Worm (Caenorhabditis elegans) whole organism, L4 larva: ENCODE measurements around the gene R06B9.5.

Experiments used
- F10B5.3 ChIP-seq: sonication (generic microtip); optimal IDR thresholded peaks from 2 replicates; lab custom pipeline; 2016; ENCODE audit warnings: mild to moderate bottlenecking, missing genetic modification characterization, missing compliant biosample characterization
- F26F4.8 ChIP-seq: fragments of 200-800 bp; sonication (Bioruptor generic); conservative IDR thresholded peaks from 2 replicates; pipeline ENCODE4 v1.3.6; 2022; ENCODE audit warnings: missing genetic modification characterization, missing compliant biosample characterization
- T20F7.1 ChIP-seq: fragments of 200-800 bp; sonication (Bioruptor generic); optimal IDR thresholded peaks from 2 replicates; lab custom pipeline; 2018; ENCODE audit warnings: mild to moderate bottlenecking, missing genetic modification characterization, missing compliant biosample characterization
- T26A8.4 ChIP-seq: fragments of 200-800 bp; sonication (Bioruptor generic); IDR thresholded peaks from 2 replicates; pipeline ENCODE4 v1.3.6; 2022; ENCODE audit warnings: missing genetic modification characterization, missing compliant biosample characterization
- Y105C5A.15 ChIP-seq: fragments of 200-800 bp; sonication (Bioruptor generic); IDR thresholded peaks from 2 replicates; pipeline ENCODE4 v1.3.6; 2022; ENCODE audit warnings: missing genetic modification characterization, missing compliant biosample characterization
- Y75B8A.6 ChIP-seq: fragments of 200-800 bp; sonication (Bioruptor generic); IDR thresholded peaks from 2 replicates; pipeline ENCODE4 v1.3.6; 2022; ENCODE audit warnings: missing genetic modification reagents, missing genetic modification characterization, missing compliant biosample characterization
- aly-2 ChIP-seq: sonication (generic microtip); optimal IDR thresholded peaks from 2 replicates; lab custom pipeline; 2018; ENCODE audit warnings: missing biosample characterization, missing genetic modification characterization
- ama-1 ChIP-seq: fragments of 150-350 bp; optimal IDR thresholded peaks from 2 replicates; lab custom pipeline; 2014; ENCODE audit warnings: inconsistent platforms, mixed read lengths
- arid-1 ChIP-seq: fragments of 200-800 bp; sonication (Bioruptor generic); conservative IDR thresholded peaks from 2 replicates; pipeline ENCODE4 v1.3.6; 2022; ENCODE audit warnings: missing genetic modification reagents, missing genetic modification characterization, missing compliant biosample characterization
- ceh-32 ChIP-seq: sonication (generic microtip); optimal IDR thresholded peaks from 2 replicates; lab custom pipeline; 2016; ENCODE audit warnings: mild to moderate bottlenecking, missing genetic modification characterization, missing compliant biosample characterization; ENCODE audit not compliant: poor library complexity
- ceh-82 ChIP-seq: sonication (generic microtip); optimal IDR thresholded peaks from 2 replicates; lab custom pipeline; 2017; ENCODE audit warnings: missing biosample characterization, missing genetic modification characterization
- cey-2 ChIP-seq: sonication (generic microtip); optimal IDR thresholded peaks from 3 replicates; lab custom pipeline; 2017; ENCODE audit warnings: missing genetic modification characterization, mild to moderate bottlenecking, missing compliant biosample characterization, antibody characterized with exemption, borderline replicate concordance; ENCODE audit not compliant: insufficient read depth
- daf-16 ChIP-seq, 3 experiments: sonication (generic microtip); optimal IDR thresholded peaks; 2 replicates each; lab custom pipeline; 2016 to 2017; ENCODE audit warnings: missing genetic modification characterization in 3 of 3, missing genetic modification reagents in 3 of 3, mild to moderate bottlenecking in 2 of 3, missing compliant biosample characterization in 2 of 3, missing biosample characterization in 1 of 3, moderate library complexity in 1 of 3
- daf-19 ChIP-seq: fragments of 200-800 bp; sonication (Bioruptor generic); conservative IDR thresholded peaks from 2 replicates; pipeline ENCODE4 v1.3.6; 2022; ENCODE audit warnings: missing genetic modification characterization, missing compliant biosample characterization
- dmd-6 ChIP-seq: fragments of 200-800 bp; sonication (Bioruptor generic); IDR thresholded peaks from 2 replicates; pipeline ENCODE4 v1.3.6; 2022; ENCODE audit warnings: missing genetic modification reagents, missing genetic modification characterization, missing compliant biosample characterization
- dmd-9 ChIP-seq: fragments of 200-800 bp; sonication (Bioruptor generic); IDR thresholded peaks from 2 replicates; pipeline ENCODE4 v1.3.6; 2022; ENCODE audit warnings: missing genetic modification reagents, missing genetic modification characterization, missing compliant biosample characterization
- dpl-1 ChIP-seq: fragments of 150-350 bp; optimal IDR thresholded peaks from 2 replicates; lab custom pipeline; 2014; ENCODE audit warnings: missing biosample characterization, missing genetic modification reagents, missing genetic modification characterization
- duxl-1 ChIP-seq: sonication (generic microtip); optimal IDR thresholded peaks from 2 replicates; lab custom pipeline; 2016; ENCODE audit warnings: mild to moderate bottlenecking, missing genetic modification characterization, moderate library complexity, missing compliant biosample characterization; ENCODE audit not compliant: poor library complexity
- dve-1 ChIP-seq: sonication (generic microtip); optimal IDR thresholded peaks from 2 replicates; lab custom pipeline; 2017; ENCODE audit warnings: antibody characterized with exemption, mild to moderate bottlenecking, missing genetic modification characterization, missing compliant biosample characterization; ENCODE audit not compliant: insufficient read depth
- egl-27 ChIP-seq: sonication (generic microtip); optimal IDR thresholded peaks from 3 replicates; lab custom pipeline; 2017; ENCODE audit warnings: missing biosample characterization, missing genetic modification reagents, missing genetic modification characterization
- egl-43 ChIP-seq: fragments of 200-800 bp; sonication (Bioruptor generic); IDR thresholded peaks from 2 replicates; pipeline ENCODE4 v1.3.6; 2022; ENCODE audit warnings: missing genetic modification reagents, missing genetic modification characterization, missing compliant biosample characterization
- gei-8 ChIP-seq: fragments of 200-800 bp; sonication (Bioruptor generic); optimal IDR thresholded peaks from 2 replicates; lab custom pipeline; 2018; ENCODE audit warnings: mild to moderate bottlenecking, missing genetic modification characterization, missing compliant biosample characterization
- hif-1 ChIP-seq, 2 experiments: sonication (generic microtip); optimal IDR thresholded peaks; 2 replicates each; lab custom pipeline; 2016 to 2017; ENCODE audit warnings: missing compliant biosample characterization in 2 of 2, missing genetic modification characterization in 2 of 2, missing genetic modification reagents in 2 of 2, missing genotype in 2 of 2, mild to moderate bottlenecking in 1 of 2
- hlh-11 ChIP-seq: fragments of 200-800 bp; sonication (Bioruptor generic); optimal IDR thresholded peaks from 2 replicates; lab custom pipeline; 2018; ENCODE audit warnings: mild to moderate bottlenecking, missing genetic modification characterization, missing compliant biosample characterization
- hmg-1.1 ChIP-seq: fragments of 200-800 bp; sonication (Bioruptor generic); IDR thresholded peaks from 2 replicates; pipeline ENCODE4 v1.3.6; 2022; ENCODE audit warnings: missing genetic modification reagents, missing genetic modification characterization, missing compliant biosample characterization
- lin-13 ChIP-seq: fragments of 150-350 bp; optimal IDR thresholded peaks from 2 replicates; lab custom pipeline; 2014; ENCODE audit warnings: missing biosample characterization, missing genetic modification reagents, missing genetic modification characterization
- lsy-2 ChIP-seq, 2 experiments: fragments of 150-350 bp in 1 of 2; sonication (generic microtip) in 1 of 2; optimal IDR thresholded peaks; 2 replicates each; lab custom pipeline; 2014 to 2017; ENCODE audit warnings: missing biosample characterization in 2 of 2, missing genetic modification characterization in 2 of 2
- mep-1 ChIP-seq: fragments of 150-350 bp; sonication (generic microtip); optimal IDR thresholded peaks from 3 replicates; lab custom pipeline; 2014; ENCODE audit warnings: missing biosample characterization, missing genetic modification characterization
- nhr-10 ChIP-seq: fragments of 150-350 bp; optimal IDR thresholded peaks from 2 replicates; lab custom pipeline; 2014; ENCODE audit warnings: missing biosample characterization, missing genetic modification characterization
- nhr-102 ChIP-seq: sonication (generic microtip); optimal IDR thresholded peaks from 2 replicates; lab custom pipeline; 2016; ENCODE audit warnings: mild to moderate bottlenecking, missing genetic modification characterization, moderate library complexity, missing compliant biosample characterization
- nhr-28 ChIP-seq: fragments of 150-350 bp; optimal IDR thresholded peaks from 2 replicates; lab custom pipeline; 2014; ENCODE audit warnings: missing biosample characterization, missing genetic modification characterization
- nhr-41 ChIP-seq: fragments of 200-800 bp; sonication (Bioruptor generic); IDR thresholded peaks from 2 replicates; pipeline ENCODE4 v1.3.6; 2022; ENCODE audit warnings: missing genetic modification reagents, missing genetic modification characterization, missing compliant biosample characterization
- nhr-48 ChIP-seq: sonication (generic microtip); optimal IDR thresholded peaks from 2 replicates; lab custom pipeline; 2016; ENCODE audit warnings: mild to moderate bottlenecking, missing genetic modification characterization, missing compliant biosample characterization
- nhr-76 ChIP-seq: fragments of 150-350 bp; optimal IDR thresholded peaks from 2 replicates; lab custom pipeline; 2014; ENCODE audit warnings: missing biosample characterization, missing genetic modification characterization
- nhr-77 ChIP-seq: fragments of 150-350 bp; optimal IDR thresholded peaks from 2 replicates; lab custom pipeline; 2014; ENCODE audit warnings: missing biosample characterization, missing genetic modification characterization
- pha-4 ChIP-seq, 2 experiments: fragments of 150-350 bp in 1 of 2; fragments of 200-800 bp in 1 of 2; sonication (Bioruptor generic) in 1 of 2; IDR thresholded peaks in 1 of 2; optimal IDR thresholded peaks in 1 of 2; 2 replicates each; pipeline versions ENCODE4 v1.3.6 to Lab custom; 2014 to 2022; ENCODE audit warnings: missing genetic modification characterization in 2 of 2, missing genetic modification reagents in 2 of 2, missing biosample characterization in 1 of 2, missing compliant biosample characterization in 1 of 2
- pqm-1 ChIP-seq: sonication (generic microtip); optimal IDR thresholded peaks from 2 replicates; lab custom pipeline; 2017; ENCODE audit warnings: missing biosample characterization, missing genetic modification characterization
- saeg-2 ChIP-seq: fragments of 200-800 bp; sonication (Bioruptor generic); IDR thresholded peaks from 2 replicates; pipeline ENCODE4 v1.3.6; 2022; ENCODE audit warnings: missing genetic modification reagents, missing genetic modification characterization, missing compliant biosample characterization
- set-16 ChIP-seq: fragments of 200-800 bp; sonication (Bioruptor generic); IDR thresholded peaks from 2 replicates; pipeline ENCODE4 v1.3.6; 2022; ENCODE audit warnings: missing genetic modification reagents, missing genetic modification characterization, missing compliant biosample characterization
- skn-1 ChIP-seq: fragments of 150-350 bp; optimal IDR thresholded peaks from 2 replicates; lab custom pipeline; 2014; ENCODE audit warnings: missing biosample characterization, missing genetic modification characterization
- unc-39 ChIP-seq: sonication (generic microtip); optimal IDR thresholded peaks from 2 replicates; lab custom pipeline; 2017; ENCODE audit warnings: missing biosample characterization, missing genetic modification characterization
- zip-2 ChIP-seq: fragments of 150-350 bp; optimal IDR thresholded peaks from 2 replicates; lab custom pipeline; 2014; ENCODE audit warnings: missing biosample characterization, missing genetic modification characterization
- ztf-7 ChIP-seq: fragments of 150-350 bp; optimal IDR thresholded peaks from 2 replicates; lab custom pipeline; 2014; ENCODE audit warnings: missing biosample characterization, missing genetic modification characterization

R06B9.5 gene

ce11 chrII:13763009-13763468 is 26.9 kb downstream of the R06B9.5 start, which contains the start of gene arrd-11:
Gene arrd-11, plus strand, starts transcription at chrII:13763418.
- TF ChIP-seq Y75B8A.6 (no peak), daf-16 (GFP tag; optimal IDR thresholded peaks at IDR 0.05; lab: Kevin White, UChicago) (no peak), daf-16 (tag; optimal IDR thresholded peaks at IDR 0.05; lab: Kevin White, UChicago) (peak; percentile 89)

- TF ChIP-seq pha-4 (GFP tag; IDR thresholded peaks at IDR 0.05; lab: Robert Waterston, UW) (no peak), pha-4 (tag; optimal IDR thresholded peaks at IDR 0.05; lab: Kevin White, UChicago) (no peak), hlh-11 (no peak), cey-2 (tag; lab: Kevin White, UChicago) (no peak), egl-27 (tag; lab: Kevin White, UChicago) (no peak), dpl-1 (GFP tag; lab: Kevin White, UChicago) (no peak), lsy-2 (tag; optimal IDR thresholded peaks at IDR 0.05; lab: Kevin White, UChicago) (no peak), egl-43 (no peak), gei-8 (GFP tag; lab: Kevin White, UChicago) (no peak), arid-1 (GFP tag; lab: Robert Waterston, UW) (no peak), hmg-1.1 (GFP tag; lab: Robert Waterston, UW) (no peak), Y105C5A.15 (GFP tag; lab: Robert Waterston, UW) (no peak), nhr-76 (no peak), nhr-10 (no peak), F26F4.8 (GFP tag; lab: Robert Waterston, UW) (no peak), nhr-41 (GFP tag; lab: Robert Waterston, UW) (no peak), daf-19 (GFP tag; lab: Robert Waterston, UW) (no peak), aly-2 (tag; lab: Kevin White, UChicago) (no peak), lin-13 (GFP tag; lab: Kevin White, UChicago) (no peak), T20F7.1 (GFP tag; lab: Kevin White, UChicago) (no peak)
Observed at ce11 chrII:13765952-13766351, 29.8 kb downstream of the R06B9.5 start, which contains the start of gene arrd-12. Gene arrd-12, plus strand, starts transcription at chrII:13766252.

ce11 chrII:13771335-13771734 is 35.2 kb downstream of the R06B9.5 start, which contains the start of gene C01B9.1:
Gene C01B9.1, plus strand, starts transcription at chrII:13771575.
- TF ChIP-seq daf-16 (GFP tag; optimal IDR thresholded peaks at IDR 0.05; lab: Kevin White, UChicago) = no peak
- peak; percentile 49 for TF ChIP-seq daf-16 (tag; optimal IDR thresholded peaks at IDR 0.05; lab: Kevin White, UChicago)
- TF ChIP-seq nhr-77 = peak; percentile 36
- peak; percentile 81 for TF ChIP-seq pqm-1
- TF ChIP-seq ztf-7 (tag; lab: Kevin White, UChicago) = no peak
- peak; percentile 68 for TF ChIP-seq nhr-28 (tag; lab: Kevin White, UChicago)

ce11 chrII:13780792-13781248 is 44.7 kb downstream of the R06B9.5 start:
- TF ChIP-seq nhr-77 (peak; percentile 88), ceh-32 (tag; lab: Kevin White, UChicago) (no peak), nhr-10 (peak; percentile 21), unc-39 (tag; lab: Kevin White, UChicago) (no peak), gei-8 (GFP tag; lab: Kevin White, UChicago) (peak; percentile 57), mep-1 (peak; percentile 67), Y75B8A.6 (no peak), daf-16 (GFP tag; optimal IDR thresholded peaks at IDR 0.05; lab: Kevin White, UChicago) (peak in 1 of 2 experiments; percentile 58), daf-16 (tag; optimal IDR thresholded peaks at IDR 0.05; lab: Kevin White, UChicago) (peak; percentile 85), ama-1 (lab: Kevin White, UChicago) (no peak), dve-1 (peak; percentile 92), nhr-76 (no peak), dmd-6 (GFP tag; lab: Robert Waterston, UW) (peak; percentile 54), F10B5.3 (tag; lab: Kevin White, UChicago) (no peak), set-16 (GFP tag; lab: Robert Waterston, UW) (no peak), dmd-9 (GFP tag; lab: Robert Waterston, UW) (no peak), skn-1 (tag; lab: Kevin White, UChicago) (no peak), saeg-2 (no peak), cey-2 (tag; lab: Kevin White, UChicago) (no peak), nhr-102 (tag; lab: Kevin White, UChicago) (peak; percentile 82), hif-1 (tag; optimal IDR thresholded peaks at IDR 0.05; lab: Kevin White, UChicago) (no peak), zip-2 (tag; lab: Kevin White, UChicago) (no peak), T26A8.4 (GFP tag; lab: Robert Waterston, UW) (0 out of 2 replicates have a peak, but pooled peaks have one; percentile 45), nhr-48 (tag; lab: Kevin White, UChicago) (peak; percentile 73), duxl-1 (peak; percentile 18), ceh-82 (no peak)
